Fruit fly (Drosophila melanogaster) whole organism, pupa: ENCODE measurements around the gene Naa80.

Experiments
- CG12605 ChIP-seq: fragments of 200-800 bp; sonication (Bioruptor generic); IDR thresholded peaks from 2 replicates; pipeline ENCODE4 v1.3.6; 2022; ENCODE audit warnings: missing biosample characterization, missing genetic modification characterization
- CG15710 ChIP-seq: fragments of 200-800 bp; sonication (Bioruptor generic); optimal IDR thresholded peaks from 2 replicates; lab custom pipeline; 2018; ENCODE audit warnings: missing biosample characterization, mild to moderate bottlenecking, missing genetic modification characterization, moderate library complexity
- CG17806 ChIP-seq: fragments of 200-800 bp; sonication (Bioruptor generic); optimal IDR thresholded peaks from 2 replicates; lab custom pipeline; 2018; ENCODE audit warnings: missing biosample characterization, mild to moderate bottlenecking, missing genetic modification characterization, moderate library complexity
- D1 ChIP-seq: fragments of 200-800 bp; sonication (Bioruptor generic); optimal IDR thresholded peaks from 2 replicates; lab custom pipeline; 2018; ENCODE audit warnings: missing biosample characterization, mild to moderate bottlenecking, missing genetic modification characterization, moderate library complexity
- EcR ChIP-seq: fragments of 200-800 bp; sonication (Bioruptor generic); optimal IDR thresholded peaks from 3 replicates; lab custom pipeline; 2019; ENCODE audit warnings: missing biosample characterization, missing genetic modification characterization, mild to moderate bottlenecking, moderate library complexity, missing genetic modification reagents
- Pif1B ChIP-seq: fragments of 200-800 bp; sonication (Bioruptor generic); optimal IDR thresholded peaks from 3 replicates; lab custom pipeline; 2016; ENCODE audit warnings: missing biosample characterization, missing genetic modification characterization
- Snoo ChIP-seq: fragments of 200-800 bp; sonication (Bioruptor generic); optimal IDR thresholded peaks from 3 replicates; lab custom pipeline; 2017; ENCODE audit warnings: missing biosample characterization, mild to moderate bottlenecking, missing genetic modification characterization, inconsistent platforms
- fd96Ca ChIP-seq: fragments of 200-800 bp; sonication (Bioruptor generic); IDR thresholded peaks from 3 replicates; pipeline ENCODE4 v1.3.6; 2022; ENCODE audit warnings: missing biosample characterization, missing genetic modification characterization
- gl ChIP-seq: fragments of 200-800 bp; sonication (Bioruptor generic); optimal IDR thresholded peaks from 2 replicates; lab custom pipeline; 2018; ENCODE audit warnings: missing biosample characterization, mild to moderate bottlenecking, missing genetic modification characterization

dm6 chr3R:9808946-9809545 is 41.4 kb downstream of the Naa80 start, which contains the start of gene FBXO11:
- no peak for TF ChIP-seq D1 (tag; lab: Kevin White, UChicago)
- TF ChIP-seq Pif1B (GFP tag; lab: Kevin White, UChicago) = no peak
- peak; percentile 47 for TF ChIP-seq CG17806 (tag; lab: Kevin White, UChicago)
- TF ChIP-seq fd96Ca (GFP tag; lab: Robert Waterston, UW) = peak; percentile 72; the same call in 2 of the 3 replicates
- TF ChIP-seq CG15710 (tag; lab: Kevin White, UChicago) = no peak
- peak; percentile 76 for TF ChIP-seq EcR (GFP tag; lab: Kevin White, UChicago)
- TF ChIP-seq gl (tag; lab: Kevin White, UChicago) = peak; percentile 88
- TF ChIP-seq Snoo = peak; percentile 62
- peak; percentile 65 for TF ChIP-seq CG12605
